Worm (Caenorhabditis elegans): ENCODE measurements around the gene let-653.

DNA sequence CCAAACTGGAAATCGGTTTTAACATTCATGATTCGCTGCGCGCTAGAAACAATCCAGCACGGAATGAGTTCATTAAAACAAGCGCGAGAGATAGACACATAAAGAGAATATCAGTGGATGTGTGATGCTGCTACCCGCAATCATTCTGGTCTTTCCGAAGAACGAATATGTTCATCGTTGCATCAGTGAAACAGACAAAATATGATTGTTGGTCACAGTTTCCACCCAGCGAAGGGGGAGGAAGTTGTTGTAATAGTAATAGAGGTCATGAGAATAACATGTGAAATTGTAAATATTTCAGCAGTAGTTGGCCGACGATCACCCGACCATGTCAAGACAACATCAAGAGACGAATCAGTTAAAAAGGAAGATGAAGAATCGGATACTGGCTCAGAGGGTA, 15.8 kb downstream of the let-653 start:
- no peak for TF ChIP-seq ets-4 (tag; optimal IDR thresholded peaks at IDR 0.05)
- no peak for TF ChIP-seq ama-1 (optimal IDR thresholded peaks at IDR 0.05)
- TF ChIP-seq dmd-4 (tag; optimal IDR thresholded peaks at IDR 0.05; ENCODE audit: borderline replicate concordance) = no peak
- TF ChIP-seq pqm-1 (tag; optimal IDR thresholded peaks at IDR 0.05) = no peak
- TF ChIP-seq Y22D7AL.16 (tag; optimal IDR thresholded peaks at IDR 0.05) = no peak
- no peak for TF ChIP-seq pha-4 (tag; optimal IDR thresholded peaks at IDR 0.05)
- no peak for TF ChIP-seq elt-2 (tag; optimal IDR thresholded peaks at IDR 0.05)
- TF ChIP-seq npax-4 (tag; optimal IDR thresholded peaks at IDR 0.05) = no peak

All from whole organism, late embryonic.